Worm (Caenorhabditis elegans): ENCODE measurements around the gene C45B2.6.
A peak's percentile ranks its signal among the peaks of the same experiment; 100 is the strongest.

C45B2.6 gene

ce11 chrX:6050078-6050477 is 2.6 kb upstream of the C45B2.6 start:
- TF ChIP-seq flt-1 (GFP tag; IDR thresholded peaks at IDR 0.05) (0 out of 2 replicates have a peak, but pooled peaks have one; percentile 19), klf-2 (GFP tag; conservative IDR thresholded peaks at IDR 0.05) (no peak), T22C8.4 (GFP tag; IDR thresholded peaks at IDR 0.05) (peak; percentile 63)

- no peak for TF ChIP-seq klf-2 (GFP tag; conservative IDR thresholded peaks at IDR 0.05)
- TF ChIP-seq tab-1 (GFP tag; IDR thresholded peaks at IDR 0.05): no peak
- TF ChIP-seq ztf-29 (GFP tag; IDR thresholded peaks at IDR 0.05): no peak
- no peak for TF ChIP-seq med-1 (GFP tag; optimal IDR thresholded peaks at IDR 0.05; ENCODE audit: insufficient read depth)
- TF ChIP-seq ref-1 (GFP tag; conservative IDR thresholded peaks at IDR 0.05): no peak
- no peak for TF ChIP-seq ztf-23 (GFP tag; IDR thresholded peaks at IDR 0.05)
- TF ChIP-seq T22C8.4 (GFP tag; IDR thresholded peaks at IDR 0.05): no peak
- no peak for TF ChIP-seq flt-1 (GFP tag; IDR thresholded peaks at IDR 0.05)
- TF ChIP-seq cog-1 (tag; optimal IDR thresholded peaks at IDR 0.05): no peak
These were observed 1.8 kb upstream of the C45B2.6 start for ce11 chrX:6050849-6051248.

ce11 chrX:6057580-6058305 is 5.1 kb downstream of the C45B2.6 start, which contains the start of gene gln-1:
Gene gln-1 (plus strand): TSS chrX:6058255.
- TF ChIP-seq ztf-29 (GFP tag; IDR thresholded peaks at IDR 0.05) (no peak), tab-1 (GFP tag; IDR thresholded peaks at IDR 0.05) (no peak), ztf-23 (GFP tag; IDR thresholded peaks at IDR 0.05) (0 out of 2 replicates have a peak, but pooled peaks have one; percentile 18), T22C8.4 (GFP tag; IDR thresholded peaks at IDR 0.05) (no peak), cog-1 (tag; optimal IDR thresholded peaks at IDR 0.05) (no peak)

ce11 chrX:6059163-6059782 is 6.6 kb downstream of the C45B2.6 start:
- TF ChIP-seq klf-2 (GFP tag; conservative IDR thresholded peaks at IDR 0.05): no peak
- TF ChIP-seq tab-1 (GFP tag; IDR thresholded peaks at IDR 0.05): no peak
- no peak for TF ChIP-seq med-1 (GFP tag; optimal IDR thresholded peaks at IDR 0.05; ENCODE audit: insufficient read depth)
- no peak for TF ChIP-seq ztf-23 (GFP tag; IDR thresholded peaks at IDR 0.05)
- TF ChIP-seq ztf-29 (GFP tag; IDR thresholded peaks at IDR 0.05): no peak
- no peak for TF ChIP-seq flt-1 (GFP tag; IDR thresholded peaks at IDR 0.05)
- TF ChIP-seq T22C8.4 (GFP tag; IDR thresholded peaks at IDR 0.05): no peak
- TF ChIP-seq ref-1 (GFP tag; conservative IDR thresholded peaks at IDR 0.05): no peak
- TF ChIP-seq cog-1 (tag; optimal IDR thresholded peaks at IDR 0.05): no peak

DNA sequence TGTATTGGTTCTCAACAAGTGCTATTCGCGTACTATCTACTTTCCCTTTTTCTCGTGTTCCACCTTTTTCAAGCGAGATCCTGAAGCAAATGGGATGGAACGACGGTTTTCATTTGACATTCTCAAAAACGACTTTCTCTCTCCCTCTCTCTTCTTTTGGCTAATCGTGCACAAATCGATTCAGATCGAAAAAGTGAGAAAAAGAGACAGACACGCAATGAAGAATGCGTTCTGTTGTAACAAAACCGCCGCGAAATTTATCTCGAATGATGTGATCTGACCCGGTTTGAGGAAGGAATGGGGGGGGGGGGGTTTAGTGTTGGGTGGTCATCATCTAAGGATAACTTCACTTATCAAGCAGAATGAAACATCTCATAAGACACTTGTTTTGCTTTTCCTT is 11.7 kb downstream of the C45B2.6 start:
- TF ChIP-seq ref-1 (GFP tag; conservative IDR thresholded peaks at IDR 0.05) (no peak), T22C8.4 (GFP tag; IDR thresholded peaks at IDR 0.05) (no peak), flt-1 (GFP tag; IDR thresholded peaks at IDR 0.05) (no peak), cog-1 (tag; optimal IDR thresholded peaks at IDR 0.05) (no peak), ztf-23 (GFP tag; IDR thresholded peaks at IDR 0.05) (no peak), ztf-29 (GFP tag; IDR thresholded peaks at IDR 0.05) (no peak), tab-1 (GFP tag; IDR thresholded peaks at IDR 0.05) (no peak), klf-2 (GFP tag; conservative IDR thresholded peaks at IDR 0.05) (no peak), med-1 (GFP tag; optimal IDR thresholded peaks at IDR 0.05; ENCODE audit: insufficient read depth) (no peak)

DNA sequence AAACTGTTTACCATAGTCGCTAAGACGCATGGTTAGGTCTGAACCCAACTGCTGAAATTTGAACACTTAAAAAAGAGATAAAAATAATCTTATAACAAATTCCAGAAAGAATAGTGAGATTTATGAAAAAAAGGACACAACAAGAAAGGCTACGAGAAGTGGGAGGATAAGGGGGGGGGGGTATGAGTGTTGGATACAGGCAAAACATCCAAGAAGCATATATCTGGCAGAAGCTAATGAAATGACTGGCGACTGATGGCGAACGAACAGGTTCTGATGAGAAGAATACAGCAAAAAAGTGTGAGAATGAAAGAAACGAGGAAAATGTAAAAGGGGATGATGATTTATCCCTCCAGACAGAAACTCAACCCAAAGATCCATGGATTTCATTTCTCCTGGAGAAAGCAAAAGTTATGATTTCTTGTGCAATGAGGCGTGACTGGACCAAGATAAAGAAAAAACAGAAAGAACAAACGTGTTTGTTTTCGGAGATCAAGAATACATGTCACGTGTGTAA is 13.3 kb downstream of the C45B2.6 start, which contains the start of gene ptr-4:
Gene ptr-4 (minus strand): TSS at position 51 of the 517 bp plus-strand sequence.
- TF ChIP-seq ztf-29 (GFP tag; IDR thresholded peaks at IDR 0.05): no peak
- no peak for TF ChIP-seq ztf-23 (GFP tag; IDR thresholded peaks at IDR 0.05)
- no peak for TF ChIP-seq ref-1 (GFP tag; conservative IDR thresholded peaks at IDR 0.05)
- no peak for TF ChIP-seq klf-2 (GFP tag; conservative IDR thresholded peaks at IDR 0.05)
- no peak for TF ChIP-seq med-1 (GFP tag; optimal IDR thresholded peaks at IDR 0.05; ENCODE audit: insufficient read depth)
- TF ChIP-seq cog-1 (tag; optimal IDR thresholded peaks at IDR 0.05): no peak
- no peak for TF ChIP-seq T22C8.4 (GFP tag; IDR thresholded peaks at IDR 0.05)
- no peak for TF ChIP-seq flt-1 (GFP tag; IDR thresholded peaks at IDR 0.05)
- no peak for TF ChIP-seq tab-1 (GFP tag; IDR thresholded peaks at IDR 0.05)

DNA sequence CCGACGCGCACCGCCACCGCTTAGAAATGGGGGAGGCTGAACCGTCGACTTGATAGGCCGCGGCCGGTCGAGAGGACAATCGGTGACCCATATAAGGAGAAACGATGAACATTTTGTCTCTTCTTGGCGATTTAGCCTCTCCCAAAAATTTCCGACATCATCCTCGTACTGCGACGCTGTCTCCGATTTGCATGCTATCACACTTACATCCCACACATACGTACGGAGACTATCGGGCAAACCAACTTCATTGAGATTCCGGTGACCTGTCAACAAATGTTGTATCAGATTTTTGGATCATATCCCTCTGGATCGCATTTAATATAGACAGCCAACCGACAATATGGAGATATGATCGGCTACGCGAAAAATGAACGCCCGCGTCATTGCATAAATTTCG is 13.9 kb downstream of the C45B2.6 start:
- peak; percentile 18 for TF ChIP-seq cog-1 (tag; optimal IDR thresholded peaks at IDR 0.05)
- TF ChIP-seq ref-1 (GFP tag; conservative IDR thresholded peaks at IDR 0.05): no peak

- TF ChIP-seq T22C8.4 (GFP tag; IDR thresholded peaks at IDR 0.05) (no peak), cog-1 (tag; optimal IDR thresholded peaks at IDR 0.05) (no peak), ref-1 (GFP tag; conservative IDR thresholded peaks at IDR 0.05) (no peak), tab-1 (GFP tag; IDR thresholded peaks at IDR 0.05) (no peak), klf-2 (GFP tag; conservative IDR thresholded peaks at IDR 0.05) (no peak), flt-1 (GFP tag; IDR thresholded peaks at IDR 0.05) (no peak), ztf-29 (GFP tag; IDR thresholded peaks at IDR 0.05) (no peak), med-1 (GFP tag; optimal IDR thresholded peaks at IDR 0.05; ENCODE audit: insufficient read depth) (no peak), ztf-23 (GFP tag; IDR thresholded peaks at IDR 0.05) (no peak)
These were observed 22.5 kb downstream of the C45B2.6 start, which contains the start of gene lgc-58 for ce11 chrX:6075209-6075608. Gene lgc-58 (plus strand): TSS chrX:6075509.

DNA sequence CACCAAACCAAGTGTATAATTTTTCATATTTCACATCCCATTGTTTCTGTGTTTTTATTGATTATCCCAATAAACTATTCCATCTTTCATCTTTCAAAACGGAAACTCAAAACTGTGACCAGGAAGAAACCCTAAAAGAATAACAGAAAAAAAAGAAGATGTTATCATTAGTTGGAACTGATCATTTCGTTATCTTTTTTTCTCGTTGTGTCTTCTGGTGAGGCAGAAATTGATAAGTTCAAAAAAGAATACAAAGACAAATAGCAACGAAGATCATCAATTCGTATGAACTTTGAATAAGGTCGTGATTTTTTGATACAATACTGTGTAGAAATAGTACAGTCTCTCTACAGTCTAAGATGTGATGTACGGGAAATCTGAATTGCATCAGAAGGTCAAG is 29.1 kb downstream of the C45B2.6 start:
- TF ChIP-seq ref-1 (GFP tag; conservative IDR thresholded peaks at IDR 0.05) (no peak), cog-1 (tag; optimal IDR thresholded peaks at IDR 0.05) (no peak), tab-1 (GFP tag; IDR thresholded peaks at IDR 0.05) (no peak), T22C8.4 (GFP tag; IDR thresholded peaks at IDR 0.05) (no peak), flt-1 (GFP tag; IDR thresholded peaks at IDR 0.05) (no peak), ztf-29 (GFP tag; IDR thresholded peaks at IDR 0.05) (no peak), ztf-23 (GFP tag; IDR thresholded peaks at IDR 0.05) (no peak), med-1 (GFP tag; optimal IDR thresholded peaks at IDR 0.05; ENCODE audit: insufficient read depth) (no peak), klf-2 (GFP tag; conservative IDR thresholded peaks at IDR 0.05) (no peak)

All from whole organism, midembryonic.